Fruit fly (Drosophila melanogaster) whole organism, prepupa: ENCODE data around the gene CG15522.

ENCODE experiments used
- CG11762 ChIP-seq: fragments of 200-800 bp; sonication (Bioruptor generic); optimal IDR thresholded peaks from 3 replicates; lab custom pipeline; 2016; ENCODE audit warnings: missing biosample characterization, missing genetic modification characterization; ENCODE audit not compliant: insufficient read depth
- CG1621 ChIP-seq: fragments of 200-800 bp; sonication (Bioruptor generic); optimal IDR thresholded peaks from 3 replicates; lab custom pipeline; 2018; ENCODE audit warnings: missing biosample characterization, mild to moderate bottlenecking, missing genetic modification characterization
- CG32006 ChIP-seq: fragments of 200-800 bp; sonication (Bioruptor generic); optimal IDR thresholded peaks from 3 replicates; lab custom pipeline; 2017; ENCODE audit warnings: missing biosample characterization, mild to moderate bottlenecking, missing genetic modification characterization
- CG7368 ChIP-seq: fragments of 200-800 bp; sonication (Bioruptor generic); optimal IDR thresholded peaks from 3 replicates; lab custom pipeline; 2016; ENCODE audit warnings: missing biosample characterization, missing genetic modification characterization
- Ets21C ChIP-seq: fragments of 200-800 bp; sonication (Bioruptor generic); optimal IDR thresholded peaks from 3 replicates; lab custom pipeline; 2016; ENCODE audit warnings: missing biosample characterization, missing genetic modification characterization
- Gug ChIP-seq: fragments of 200-800 bp; sonication (Bioruptor generic); IDR thresholded peaks from 2 replicates; pipeline ENCODE4 v1.3.6; 2022; ENCODE audit warnings: missing biosample characterization, missing genetic modification characterization
- Lpt ChIP-seq: fragments of 200-800 bp; sonication (Bioruptor generic); optimal IDR thresholded peaks from 3 replicates; lab custom pipeline; 2016; ENCODE audit warnings: missing biosample characterization, missing genetic modification characterization
- Met ChIP-seq: fragments of 200-800 bp; sonication (Bioruptor generic); optimal IDR thresholded peaks from 3 replicates; lab custom pipeline; 2016; ENCODE audit warnings: missing biosample characterization, missing genetic modification characterization
- OdsH ChIP-seq: fragments of 200-800 bp; sonication (Bioruptor generic); optimal IDR thresholded peaks from 3 replicates; lab custom pipeline; 2016; ENCODE audit warnings: missing biosample characterization, missing genetic modification characterization
- Sox102F ChIP-seq: fragments of 200-800 bp; sonication (Bioruptor generic); optimal IDR thresholded peaks from 2 replicates; lab custom pipeline; 2016; ENCODE audit warnings: missing biosample characterization, mild to moderate bottlenecking, missing genetic modification characterization
- acj6 ChIP-seq: fragments of 200-800 bp; sonication (Bioruptor generic); optimal IDR thresholded peaks from 3 replicates; lab custom pipeline; 2016; ENCODE audit warnings: missing biosample characterization, missing genetic modification characterization
- salr ChIP-seq, 2 experiments: fragments of 200-800 bp; sonication (Bioruptor generic); optimal IDR thresholded peaks; 3 replicates each; lab custom pipeline; 2016 to 2018; ENCODE audit warnings: missing biosample characterization in 2 of 2, missing genetic modification characterization in 2 of 2, mild to moderate bottlenecking in 1 of 2
- svp ChIP-seq: fragments of 200-800 bp; sonication (Bioruptor generic); peaks from one replicate; lab custom pipeline; 2016; ENCODE audit warnings: missing biosample characterization, missing genetic modification characterization

DNA sequence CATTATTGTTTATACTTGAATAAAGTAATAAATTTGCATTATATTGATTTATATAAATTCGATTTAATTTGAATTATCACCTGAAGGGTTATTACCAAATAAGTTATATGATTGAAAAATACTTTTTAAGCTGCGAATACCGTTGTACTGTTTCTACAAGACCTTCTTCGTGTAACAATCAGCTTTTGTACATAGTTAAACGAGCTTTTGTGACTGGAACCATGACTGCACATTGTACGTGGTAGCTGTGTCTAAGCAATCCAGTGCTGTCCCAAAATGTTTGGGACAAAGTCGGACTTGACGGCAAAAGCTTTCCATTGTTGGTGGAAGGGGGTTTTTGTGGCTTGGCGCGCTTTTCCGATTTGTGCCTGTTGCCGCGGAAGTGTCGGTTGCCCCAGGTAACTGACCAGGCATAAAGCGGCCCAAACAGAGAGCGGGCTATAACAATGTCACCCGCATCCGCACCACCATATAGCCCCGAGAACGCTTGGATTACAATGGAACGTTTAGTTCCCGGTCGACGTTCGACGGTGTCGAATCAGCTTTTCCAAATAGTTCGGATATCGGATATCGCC, 19.4 kb upstream of the CG15522 start, which contains the start of gene CG31036:
- TF ChIP-seq svp (no peak), Gug (GFP tag; lab: Robert Waterston, UW) (no peak), CG1621 (tag; lab: Kevin White, UChicago) (no peak), CG11762 (GFP tag; lab: Kevin White, UChicago) (no peak), Lpt (GFP tag; lab: Kevin White, UChicago) (no peak), OdsH (GFP tag; lab: Kevin White, UChicago) (no peak), CG32006 (GFP tag; lab: Kevin White, UChicago) (no peak), Sox102F (GFP tag; lab: Kevin White, UChicago) (no peak), salr (GFP tag; optimal IDR thresholded peaks at IDR 0.05; lab: Kevin White, UChicago) (no peak), Ets21C (GFP tag; lab: Kevin White, UChicago) (no peak), acj6 (GFP tag; lab: Kevin White, UChicago) (no peak), CG7368 (GFP tag; lab: Kevin White, UChicago) (no peak), Met (GFP tag; lab: Kevin White, UChicago) (no peak)
